Fruit fly (Drosophila melanogaster) whole organism, embryonic: ENCODE measurements around the gene CG6163.
A peak's percentile ranks its signal among the peaks of the same experiment; 100 is the strongest.

ENCODE experiments used
- ATbp ChIP-seq: fragments of 200-800 bp; sonication (Bioruptor generic); optimal IDR thresholded peaks from 2 replicates; lab custom pipeline; 2017; ENCODE audit warnings: missing biosample characterization, mild to moderate bottlenecking, missing genetic modification characterization, missing genetic modification reagents
- Atf6 ChIP-seq: fragments of 200-800 bp; sonication (Bioruptor generic); IDR thresholded peaks from 2 replicates; pipeline ENCODE4 v1.3.6; 2022; ENCODE audit warnings: missing biosample characterization, missing genetic modification characterization
- CG11696 ChIP-seq: fragments of 200-800 bp; sonication (Bioruptor generic); IDR thresholded peaks from 2 replicates; pipeline ENCODE4 v1.3.6; 2022; ENCODE audit warnings: missing biosample characterization, missing genetic modification characterization
- CG30020 ChIP-seq: fragments of 200-800 bp; optimal IDR thresholded peaks from 2 replicates; lab custom pipeline; 2019; ENCODE audit warnings: missing biosample characterization, mild to moderate bottlenecking, missing genetic modification characterization, moderate library complexity
- CG3065 ChIP-seq: fragments of 200-800 bp; sonication (Bioruptor generic); optimal IDR thresholded peaks from 2 replicates; lab custom pipeline; 2016; ENCODE audit warnings: missing biosample characterization, missing genetic modification characterization
- CG32767 ChIP-seq: fragments of 200-800 bp; sonication (Bioruptor generic); IDR thresholded peaks from 2 replicates; pipeline ENCODE4 v1.3.6; 2022; ENCODE audit warnings: missing biosample characterization, missing genetic modification characterization
- CG33557 ChIP-seq: fragments of 200-800 bp; sonication (Bioruptor generic); optimal IDR thresholded peaks from 2 replicates; lab custom pipeline; 2019; ENCODE audit warnings: missing biosample characterization, mild to moderate bottlenecking, missing genetic modification characterization, moderate library complexity
- CG34422 ChIP-seq: fragments of 200-800 bp; sonication (Bioruptor generic); IDR thresholded peaks from 3 replicates; pipeline ENCODE4 v1.3.6; 2022; ENCODE audit warnings: missing biosample characterization, missing genetic modification characterization
- CG3838 ChIP-seq: fragments of 200-800 bp; sonication (Bioruptor generic); optimal IDR thresholded peaks from 3 replicates; lab custom pipeline; 2016; ENCODE audit warnings: missing biosample characterization, missing genetic modification characterization
- CG4328 ChIP-seq: fragments of 200-800 bp; sonication (Bioruptor generic); optimal IDR thresholded peaks from 3 replicates; lab custom pipeline; 2017; ENCODE audit warnings: missing biosample characterization, missing genetic modification reagents, missing genetic modification characterization
- CG4820 ChIP-seq: fragments of 200-800 bp; sonication (Bioruptor generic); optimal IDR thresholded peaks from 3 replicates; lab custom pipeline; 2016; ENCODE audit warnings: missing biosample characterization, missing genetic modification characterization
- CG5180 ChIP-seq: fragments of 200-800 bp; sonication (Bioruptor generic); optimal IDR thresholded peaks from 3 replicates; lab custom pipeline; 2017; ENCODE audit warnings: missing biosample characterization, missing genetic modification characterization, mild to moderate bottlenecking, moderate library complexity, missing genetic modification reagents
- CG6272 ChIP-seq: fragments of 200-800 bp; sonication (Bioruptor generic); IDR thresholded peaks from 2 replicates; pipeline ENCODE4 v1.3.6; 2022; ENCODE audit warnings: missing biosample characterization, missing genetic modification characterization
- CG6654 ChIP-seq: fragments of 200-800 bp; sonication (Bioruptor generic); optimal IDR thresholded peaks from 2 replicates; lab custom pipeline; 2017; ENCODE audit warnings: missing biosample characterization, mild to moderate bottlenecking, missing genetic modification characterization
- CG6791 ChIP-seq: fragments of 200-800 bp; sonication (Bioruptor generic); IDR thresholded peaks from 3 replicates; pipeline ENCODE4 v1.3.6; 2022; ENCODE audit warnings: missing biosample characterization, missing genetic modification characterization; ENCODE audit not compliant: partially characterized antibody
- CG7357 ChIP-seq: fragments of 200-800 bp; sonication (Bioruptor generic); IDR thresholded peaks from 3 replicates; pipeline ENCODE4 v1.3.6; 2022; ENCODE audit warnings: missing biosample characterization, missing genetic modification characterization
- CG7745 ChIP-seq: fragments of 200-800 bp; sonication (Bioruptor generic); optimal IDR thresholded peaks from 2 replicates; lab custom pipeline; 2018; ENCODE audit warnings: missing biosample characterization, mild to moderate bottlenecking, missing genetic modification characterization, moderate library complexity
- CG8359 ChIP-seq: fragments of 200-800 bp; sonication (Bioruptor generic); optimal IDR thresholded peaks from 2 replicates; lab custom pipeline; 2017; ENCODE audit warnings: missing biosample characterization, mild to moderate bottlenecking, missing genetic modification characterization, borderline replicate concordance
- CG8944 ChIP-seq: fragments of 200-800 bp; sonication (Bioruptor generic); optimal IDR thresholded peaks from 3 replicates; lab custom pipeline; 2016; ENCODE audit warnings: missing biosample characterization, missing genetic modification characterization
- Dref ChIP-seq: fragments of 200-800 bp; sonication (Bioruptor generic); IDR thresholded peaks from 2 replicates; pipeline ENCODE4 v1.3.6; 2022; ENCODE audit warnings: missing biosample characterization, missing genetic modification characterization
- Elba2 ChIP-seq: fragments of 200-800 bp; sonication (Bioruptor generic); optimal IDR thresholded peaks from 3 replicates; lab custom pipeline; 2016; ENCODE audit warnings: missing biosample characterization, missing genetic modification characterization
- MBD-R2 ChIP-seq: fragments of 200-800 bp; sonication (Bioruptor generic); IDR thresholded peaks from 2 replicates; pipeline ENCODE4 v1.3.6; 2022; ENCODE audit warnings: missing biosample characterization, missing genetic modification characterization
- Mad ChIP-seq: fragments of 200-800 bp; sonication (Bioruptor generic); optimal IDR thresholded peaks from 2 replicates; lab custom pipeline; 2016; ENCODE audit warnings: missing biosample characterization, missing genetic modification characterization
- NC2α ChIP-seq: fragments of 200-800 bp; sonication (Bioruptor generic); optimal IDR thresholded peaks from 2 replicates; lab custom pipeline; 2016; ENCODE audit warnings: missing biosample characterization, missing genetic modification characterization
- Oli ChIP-seq: fragments of 200-800 bp; sonication (Bioruptor generic); optimal IDR thresholded peaks from 2 replicates; lab custom pipeline; 2018; ENCODE audit warnings: missing biosample characterization, mild to moderate bottlenecking, missing genetic modification characterization, moderate library complexity
- Rx ChIP-seq: fragments of 200-800 bp; sonication (Bioruptor generic); IDR thresholded peaks from 2 replicates; pipeline ENCODE4 v1.3.6; 2022; ENCODE audit warnings: missing biosample characterization, missing genetic modification characterization
- Scr ChIP-seq: fragments of 200-800 bp; sonication (Bioruptor generic); IDR thresholded peaks from 2 replicates; pipeline ENCODE4 v1.3.6; 2022; ENCODE audit warnings: missing biosample characterization, missing genetic modification characterization; ENCODE audit not compliant: partially characterized antibody
- Sry-δ ChIP-seq: fragments of 200-800 bp; sonication (Bioruptor generic); optimal IDR thresholded peaks from 2 replicates; lab custom pipeline; 2016; ENCODE audit warnings: missing biosample characterization, missing genetic modification characterization
- Ssrp ChIP-seq: fragments of 200-800 bp; sonication (Bioruptor generic); optimal IDR thresholded peaks from 2 replicates; lab custom pipeline; 2018; ENCODE audit warnings: missing biosample characterization, mild to moderate bottlenecking, missing genetic modification characterization, moderate library complexity
- amos ChIP-seq: fragments of 200-800 bp; sonication (Bioruptor generic); IDR thresholded peaks from 2 replicates; pipeline ENCODE4 v1.3.6; 2022; ENCODE audit warnings: missing biosample characterization, missing genetic modification characterization; ENCODE audit not compliant: partially characterized antibody
- ap ChIP-seq: fragments of 200-800 bp; sonication (Bioruptor generic); IDR thresholded peaks from 2 replicates; pipeline ENCODE4 v1.3.6; 2022; ENCODE audit warnings: missing biosample characterization, missing genetic modification characterization
- ase ChIP-seq: fragments of 200-800 bp; sonication (Bioruptor generic); IDR thresholded peaks from 3 replicates; pipeline ENCODE4 v1.3.6; 2022; ENCODE audit warnings: missing biosample characterization, missing genetic modification characterization
- eyg ChIP-seq: fragments of 200-800 bp; sonication (Bioruptor generic); optimal IDR thresholded peaks from 3 replicates; lab custom pipeline; 2016; ENCODE audit warnings: missing biosample characterization, missing genetic modification characterization
- gcm ChIP-seq: fragments of 200-800 bp; sonication (Bioruptor generic); optimal IDR thresholded peaks from 2 replicates; lab custom pipeline; 2019; ENCODE audit warnings: missing biosample characterization, mild to moderate bottlenecking, missing genetic modification characterization, moderate library complexity
- gro ChIP-seq: fragments of 200-800 bp; sonication (Bioruptor generic); optimal IDR thresholded peaks from 2 replicates; lab custom pipeline; 2016; ENCODE audit warnings: missing biosample characterization, missing genetic modification characterization
- hb ChIP-seq: fragments of 200-800 bp; sonication (Bioruptor generic); IDR thresholded peaks from 3 replicates; pipeline ENCODE4 v1.3.6; 2022; ENCODE audit warnings: missing biosample characterization, missing genetic modification characterization; ENCODE audit not compliant: partially characterized antibody
- kah ChIP-seq: fragments of 200-800 bp; sonication (Bioruptor generic); optimal IDR thresholded peaks from 2 replicates; lab custom pipeline; 2018; ENCODE audit warnings: missing biosample characterization, mild to moderate bottlenecking, missing genetic modification characterization
- kay ChIP-seq: fragments of 200-800 bp; sonication (Bioruptor generic); optimal IDR thresholded peaks from 2 replicates; lab custom pipeline; 2016; ENCODE audit warnings: missing biosample characterization, missing genetic modification characterization
- lbe ChIP-seq: fragments of 200-800 bp; sonication (Bioruptor generic); optimal IDR thresholded peaks from 2 replicates; lab custom pipeline; 2016; ENCODE audit warnings: missing biosample characterization, mild to moderate bottlenecking, missing genetic modification characterization
- maf-S ChIP-seq: fragments of 200-800 bp; sonication (Bioruptor generic); optimal IDR thresholded peaks from 2 replicates; lab custom pipeline; 2016; ENCODE audit warnings: missing biosample characterization, missing genetic modification characterization
- peb ChIP-seq: fragments of 200-800 bp; sonication (Bioruptor generic); IDR thresholded peaks from 2 replicates; pipeline ENCODE4 v1.3.6; 2022; ENCODE audit warnings: missing biosample characterization, missing genetic modification characterization
- sim ChIP-seq: fragments of 200-800 bp; sonication (Bioruptor generic); IDR thresholded peaks from 2 replicates; pipeline ENCODE4 v1.3.6; 2022; ENCODE audit warnings: missing biosample characterization, missing genetic modification characterization
- ssp ChIP-seq: fragments of 200-800 bp; sonication (Bioruptor generic); IDR thresholded peaks from 2 replicates; pipeline ENCODE4 v1.3.6; 2022; ENCODE audit warnings: missing biosample characterization, missing genetic modification characterization
- stc ChIP-seq: fragments of 200-800 bp; sonication (Bioruptor generic); IDR thresholded peaks from 2 replicates; pipeline ENCODE4 v1.3.6; 2022; ENCODE audit warnings: missing biosample characterization, missing genetic modification characterization
- tll ChIP-seq, 2 experiments: fragments of 200-800 bp in 1 of 2; fragments of >200 bp in 1 of 2; sonication (Bioruptor generic) in 1 of 2; optimal IDR thresholded peaks; 2 replicates each; lab custom pipeline; 2017 to 2019; ENCODE audit warnings: missing biosample characterization in 2 of 2, missing genetic modification characterization in 2 of 2, mild to moderate bottlenecking in 1 of 2, moderate library complexity in 1 of 2
- tna ChIP-seq: fragments of 200-800 bp; sonication (Bioruptor generic); IDR thresholded peaks from 2 replicates; pipeline ENCODE4 v1.3.6; 2022; ENCODE audit warnings: missing biosample characterization, missing genetic modification characterization; ENCODE audit not compliant: partially characterized antibody
- tup ChIP-seq: fragments of 200-800 bp; sonication (Bioruptor generic); optimal IDR thresholded peaks from 2 replicates; lab custom pipeline; 2016; ENCODE audit warnings: missing biosample characterization, mild to moderate bottlenecking, missing genetic modification characterization, moderate library complexity
- vvl ChIP-seq: fragments of 200-800 bp; sonication (Bioruptor generic); IDR thresholded peaks from 2 replicates; pipeline ENCODE4 v1.3.6; 2022; ENCODE audit warnings: missing biosample characterization, missing genetic modification characterization
- wdn ChIP-seq: fragments of 200-800 bp; sonication (Bioruptor generic); IDR thresholded peaks from 2 replicates; pipeline ENCODE4 v1.3.6; 2022; ENCODE audit warnings: missing biosample characterization, missing genetic modification characterization
- z ChIP-seq: fragments of 200-800 bp; sonication (Bioruptor generic); IDR thresholded peaks from 3 replicates; pipeline ENCODE4 v1.3.6; 2022; ENCODE audit warnings: missing biosample characterization, missing genetic modification characterization

CG6163 gene

DNA sequence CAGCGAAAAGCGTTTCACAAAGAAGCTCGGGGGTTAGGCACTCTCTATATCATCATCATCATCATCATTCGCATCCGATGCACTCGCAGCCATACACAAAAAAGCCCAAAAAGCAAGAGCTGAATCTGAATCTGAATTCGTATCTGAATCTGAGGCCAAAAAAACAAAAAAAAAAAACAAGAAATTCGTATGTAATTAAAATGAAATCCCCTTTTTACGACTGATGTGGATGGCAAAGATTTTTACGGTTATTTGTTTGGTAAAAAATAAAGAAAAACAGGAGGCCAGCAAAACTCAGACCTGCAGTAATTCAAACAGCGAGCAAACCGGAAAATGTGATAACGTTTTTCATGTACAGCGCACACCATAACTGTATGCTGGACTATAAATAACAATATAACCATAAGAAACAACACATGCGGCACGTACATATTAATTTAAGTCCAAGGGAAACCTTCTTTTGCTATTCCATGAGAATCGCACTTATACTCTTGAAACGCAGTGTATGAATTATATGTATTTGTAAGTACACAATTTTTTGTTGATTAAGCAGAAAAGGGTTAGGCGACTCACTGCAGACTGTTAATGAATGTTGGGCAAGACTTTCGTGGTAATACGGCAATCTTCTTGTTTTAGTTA is 46.0 kb downstream of the CG6163 start (continued):
- TF ChIP-seq maf-S (no peak), NC2α (GFP tag; lab: Kevin White, UChicago) (no peak), CG8944 (GFP tag; lab: Kevin White, UChicago) (peak; percentile 83), CG6272 (GFP tag; lab: Robert Waterston, UW) (peak; percentile 71), Ssrp (tag; lab: Kevin White, UChicago) (peak; percentile 82), Rx (peak; percentile 83), peb (GFP tag; lab: Robert Waterston, UW) (peak; percentile 81), Elba2 (no peak), Mad (GFP tag; lab: Kevin White, UChicago) (peak; percentile 78), Dref (no peak), z (GFP tag; lab: Robert Waterston, UW) (no peak), CG3065 (GFP tag; lab: Kevin White, UChicago) (peak; percentile 57), hb (GFP tag; lab: Robert Waterston, UW) (no peak), kay (GFP tag; lab: Kevin White, UChicago) (peak; percentile 55), CG8359 (GFP tag; lab: Kevin White, UChicago) (peak; percentile 80), amos (no peak), lbe (GFP tag; lab: Kevin White, UChicago) (peak; percentile 74), MBD-R2 (GFP tag; lab: Robert Waterston, UW) (peak; percentile 80), Sry-δ (GFP tag; lab: Kevin White, UChicago) (peak; percentile 55), CG32767 (GFP tag; lab: Robert Waterston, UW) (peak; percentile 90), ssp (GFP tag; lab: Robert Waterston, UW) (peak; percentile 77), wdn (GFP tag; lab: Robert Waterston, UW) (peak; percentile 71), sim (GFP tag; lab: Robert Waterston, UW) (peak; percentile 91), Scr (GFP tag; lab: Robert Waterston, UW) (no peak), Oli (tag; lab: Kevin White, UChicago) (peak; percentile 91), CG11696 (GFP tag; lab: Robert Waterston, UW) (peak; percentile 88), stc (GFP tag; lab: Robert Waterston, UW) (peak; percentile 91), ap (GFP tag; lab: Robert Waterston, UW) (peak; percentile 82), CG6654 (peak; percentile 58), CG5180 (GFP tag; lab: Kevin White, UChicago) (peak; percentile 71), tna (GFP tag; lab: Robert Waterston, UW) (no peak), gcm (GFP tag; lab: Kevin White, UChicago) (peak; percentile 50), ase (GFP tag; lab: Robert Waterston, UW) (peak; percentile 89), ATbp (GFP tag; lab: Kevin White, UChicago) (peak; percentile 83), CG34422 (peak; percentile 90), tll (GFP tag; optimal IDR thresholded peaks at IDR 0.05; lab: Kevin White, UChicago) (no peak), CG33557 (peak; percentile 14), kah (GFP tag; lab: Kevin White, UChicago) (peak; percentile 76), CG6791 (no peak), CG4328 (peak; percentile 47), eyg (GFP tag; lab: Kevin White, UChicago) (peak; percentile 74), CG3838 (GFP tag; lab: Kevin White, UChicago) (peak; percentile 48), CG7357 (GFP tag; lab: Robert Waterston, UW) (peak; percentile 85), tup (GFP tag; lab: Kevin White, UChicago) (peak; percentile 8), Atf6 (GFP tag; lab: Robert Waterston, UW) (peak; percentile 88), vvl (GFP tag; lab: Robert Waterston, UW) (peak; percentile 97), CG4820 (GFP tag; lab: Kevin White, UChicago) (peak; percentile 91), CG7745 (tag; lab: Kevin White, UChicago) (no peak), gro (GFP tag; lab: Kevin White, UChicago) (peak; percentile 60), CG30020 (peak; percentile 18)
